Worm (Caenorhabditis elegans) whole organism, early embryonic: ENCODE results near the gene F40F8.12.

ENCODE experiments used
- aly-1 ChIP-seq: sonication (generic microtip); optimal IDR thresholded peaks from 2 replicates; lab custom pipeline; 2016; ENCODE audit warnings: missing genetic modification characterization, missing compliant biosample characterization
- ama-1 ChIP-seq: fragments of 150-350 bp; optimal IDR thresholded peaks from 2 replicates; lab custom pipeline; 2014
- ceh-13 ChIP-seq: fragments of 200-800 bp; sonication (Bioruptor generic); optimal IDR thresholded peaks from 2 replicates; lab custom pipeline; 2018; ENCODE audit warnings: mild to moderate bottlenecking, missing genetic modification characterization, missing compliant biosample characterization
- ets-7 ChIP-seq: sonication (generic microtip); optimal IDR thresholded peaks from 2 replicates; lab custom pipeline; 2016; ENCODE audit warnings: missing genotype, missing genetic modification characterization, missing compliant biosample characterization
- pes-1 ChIP-seq: fragments of 200-800 bp; sonication (Bioruptor generic); IDR thresholded peaks from 2 replicates; pipeline ENCODE4 v1.3.6; 2022; ENCODE audit warnings: missing genetic modification reagents, missing genetic modification characterization, missing compliant biosample characterization

DNA sequence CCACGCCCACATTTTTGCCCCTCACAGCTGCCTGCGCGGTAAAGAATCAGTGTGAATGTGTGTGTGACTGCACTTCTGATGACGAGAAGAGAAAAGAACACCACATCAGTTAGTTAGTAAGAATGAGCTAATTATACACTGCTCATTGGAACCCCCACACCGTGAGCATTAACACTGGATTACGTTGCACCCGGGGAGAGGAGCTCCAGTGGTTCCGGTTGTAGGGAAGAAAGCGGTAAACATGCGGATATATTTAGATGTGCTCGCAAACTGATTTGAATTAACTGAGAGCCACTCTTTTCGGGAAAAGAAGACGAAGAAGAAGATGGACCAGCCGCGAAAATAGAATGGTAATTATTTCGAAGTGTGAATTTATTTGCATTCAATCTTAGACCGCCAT is 42.8 kb upstream of the F40F8.12 start:
- TF ChIP-seq ama-1 (lab: Kevin White, UChicago) = no peak
- no peak for TF ChIP-seq aly-1 (tag; lab: Kevin White, UChicago)
- TF ChIP-seq pes-1 (GFP tag; lab: Robert Waterston, UW) = no peak
- no peak for TF ChIP-seq ceh-13 (GFP tag; lab: Kevin White, UChicago)
- no peak for TF ChIP-seq ets-7 (tag; lab: Kevin White, UChicago)
